Fruit fly (Drosophila melanogaster): Measurements from ENCODE around the gene CG13473.

DNA sequence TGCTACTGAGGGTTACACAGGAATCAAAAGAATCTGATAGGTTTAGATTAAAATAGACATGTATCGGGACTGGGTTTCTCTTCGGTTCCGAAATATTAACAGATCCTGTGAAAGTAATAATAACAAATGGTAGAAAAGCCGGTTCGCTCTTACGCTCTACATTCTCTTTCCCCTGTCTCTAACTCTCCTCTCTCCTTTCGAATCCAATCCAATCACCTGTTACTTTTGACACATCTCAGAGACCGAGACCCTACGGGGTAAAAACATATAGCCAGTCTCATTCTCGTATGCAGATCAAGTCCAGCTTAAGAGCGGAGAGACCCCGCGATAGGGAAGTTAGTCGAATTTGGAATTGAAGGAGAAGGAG is 30.2 kb downstream of the CG13473 start:
- TF ChIP-seq pan (optimal IDR thresholded peaks at IDR 0.05), result no peak
- no peak for TF ChIP-seq Hr83 (GFP tag; optimal IDR thresholded peaks at IDR 0.05; ENCODE audit: poor library complexity, severe bottlenecking)
- TF ChIP-seq Jra (GFP tag; optimal IDR thresholded peaks at IDR 0.05), result no peak
- no peak for TF ChIP-seq dmrt93B (GFP tag; optimal IDR thresholded peaks at IDR 0.05)
- no peak for TF ChIP-seq Rel (GFP tag; optimal IDR thresholded peaks at IDR 0.05)
- no peak for TF ChIP-seq Rel (tag; optimal IDR thresholded peaks at IDR 0.05)
- no peak for TF ChIP-seq OdsH (GFP tag; optimal IDR thresholded peaks at IDR 0.05)
- no peak for TF ChIP-seq CrebA (GFP tag; optimal IDR thresholded peaks at IDR 0.05; ENCODE audit: borderline replicate concordance)
- TF ChIP-seq lola (GFP tag; optimal IDR thresholded peaks at IDR 0.05), result no peak
- TF ChIP-seq Myc (optimal IDR thresholded peaks at IDR 0.05), result no peak
- no peak for TF ChIP-seq usp (GFP tag; optimal IDR thresholded peaks at IDR 0.05)
- TF ChIP-seq Dfd (GFP tag; optimal IDR thresholded peaks at IDR 0.05), result no peak
- peak in 1 of 2 experiments; percentile 20 for TF ChIP-seq dl (GFP tag; optimal IDR thresholded peaks at IDR 0.05; ENCODE audit: insufficient read depth in 1 of 2, partially characterized antibody in 2 of 2)
- TF ChIP-seq sage (GFP tag; optimal IDR thresholded peaks at IDR 0.05), result no peak

All from whole organism, wandering third instar larva.